Fruit fly (Drosophila melanogaster): ENCODE measurements around the gene ScsbetaG.
A peak's percentile ranks its signal among the peaks of the same experiment; 100 is the strongest.

Gene ScsbetaG

dm6 chr3L:5571051-5571450 is 7.6 kb upstream of the ScsbetaG start:
- peak; percentile 31; the same call in 1 of the 2 replicates for TF ChIP-seq Drgx (GFP tag; IDR thresholded peaks at IDR 0.05)
- TF ChIP-seq Pdp1 (GFP tag; optimal IDR thresholded peaks at IDR 0.05): peak in 1 of 2 experiments; percentile 75
- TF ChIP-seq chinmo (GFP tag; IDR thresholded peaks at IDR 0.05; ENCODE audit: partially characterized antibody): 0 out of 4 replicates have a peak, but pooled peaks have one; percentile 39
- 0 out of 2 replicates have a peak, but pooled peaks have one; percentile 10 for TF ChIP-seq CG9932 (GFP tag; IDR thresholded peaks at IDR 0.05)
- TF ChIP-seq NC2β (GFP tag; optimal IDR thresholded peaks at IDR 0.05): no peak
- no peak for TF ChIP-seq CG2116 (GFP tag; optimal IDR thresholded peaks at IDR 0.05)
- TF ChIP-seq CG2889 (GFP tag; IDR thresholded peaks at IDR 0.05): 0 out of 3 replicates have a peak, but pooled peaks have one; percentile 17
- no peak for TF ChIP-seq CG34224 (GFP tag; IDR thresholded peaks at IDR 0.05; ENCODE audit: partially characterized antibody)

dm6 chr3L:5569724-5570123 is 6.2 kb upstream of the ScsbetaG start:
- no peak for TF ChIP-seq CG8290 (GFP tag; optimal IDR thresholded peaks at IDR 0.05)
- TF ChIP-seq CG8290 (tag; optimal IDR thresholded peaks at IDR 0.05): peak in 1 of 2 experiments; percentile 24
- no peak for TF ChIP-seq ac (GFP tag; optimal IDR thresholded peaks at IDR 0.05)
- TF ChIP-seq gro (GFP tag; optimal IDR thresholded peaks at IDR 0.05): peak; percentile 20
- no peak for TF ChIP-seq H15 (GFP tag; IDR thresholded peaks at IDR 0.05)
- TF ChIP-seq usp (GFP tag; optimal IDR thresholded peaks at IDR 0.05): no peak
- no peak for TF ChIP-seq cad (GFP tag; optimal IDR thresholded peaks at IDR 0.05)
- TF ChIP-seq dpn (GFP tag; optimal IDR thresholded peaks at IDR 0.05): no peak
- peak; percentile 29 for TF ChIP-seq mirr (GFP tag; optimal IDR thresholded peaks at IDR 0.05)
- TF ChIP-seq CG12769 (tag; optimal IDR thresholded peaks at IDR 0.05): peak; percentile 88
- TF ChIP-seq CG11695 (GFP tag; IDR thresholded peaks at IDR 0.05): no peak
- no peak for TF ChIP-seq esg (GFP tag; conservative IDR thresholded peaks at IDR 0.05)
- no peak for TF ChIP-seq CG13424 (tag; optimal IDR thresholded peaks at IDR 0.05)
- no peak for TF ChIP-seq ftz-f1 (GFP tag; optimal IDR thresholded peaks at IDR 0.05)
- peak; percentile 45 for TF ChIP-seq CG10543 (GFP tag; optimal IDR thresholded peaks at IDR 0.05)
- TF ChIP-seq sug (tag; optimal IDR thresholded peaks at IDR 0.05): no peak
- TF ChIP-seq CG16815 (GFP tag; optimal IDR thresholded peaks at IDR 0.05): no peak
- peak; percentile 47 for TF ChIP-seq sens (GFP tag)
- no peak for TF ChIP-seq ab (GFP tag; optimal IDR thresholded peaks at IDR 0.05)
- peak in 1 of 2 experiments; percentile 18 for TF ChIP-seq Eip74EF (GFP tag; optimal IDR thresholded peaks at IDR 0.05)
- TF ChIP-seq CG10959 (GFP tag; IDR thresholded peaks at IDR 0.05): no peak
- peak; percentile 31 for TF ChIP-seq B-H2 (GFP tag; optimal IDR thresholded peaks at IDR 0.05)
- no peak for TF ChIP-seq CG17186 (GFP tag; optimal IDR thresholded peaks at IDR 0.05)
- peak; percentile 63 for TF ChIP-seq Deaf1 (tag; optimal IDR thresholded peaks at IDR 0.05)
- TF ChIP-seq CG6175 (GFP tag; IDR thresholded peaks at IDR 0.05): 0 out of 3 replicates have a peak, but pooled peaks have one; percentile 10
- no peak for TF ChIP-seq CG2875 (GFP tag; optimal IDR thresholded peaks at IDR 0.05)
- no peak for TF ChIP-seq CG9817 (tag; optimal IDR thresholded peaks at IDR 0.05)
- no peak for TF ChIP-seq HmgD (GFP tag; optimal IDR thresholded peaks at IDR 0.05)
- no peak for TF ChIP-seq toy (GFP tag; IDR thresholded peaks at IDR 0.05)
- TF ChIP-seq Med (GFP tag): peak; percentile 55
- TF ChIP-seq NC2α (GFP tag; optimal IDR thresholded peaks at IDR 0.05): no peak
- TF ChIP-seq Hr78 (GFP tag; optimal IDR thresholded peaks at IDR 0.05): peak in 1 of 2 experiments; percentile 4
- 0 out of 4 replicates have a peak, but pooled peaks have one; percentile 59 for TF ChIP-seq chinmo (GFP tag; IDR thresholded peaks at IDR 0.05; ENCODE audit: partially characterized antibody)
- no peak for TF ChIP-seq CoRest (tag; optimal IDR thresholded peaks at IDR 0.05)
- TF ChIP-seq oc (tag; optimal IDR thresholded peaks at IDR 0.05): no peak
- TF ChIP-seq sd (tag; optimal IDR thresholded peaks at IDR 0.05): peak; percentile 50
- no peak for TF ChIP-seq Drgx (GFP tag; IDR thresholded peaks at IDR 0.05)
- no peak for TF ChIP-seq gfzf (GFP tag; optimal IDR thresholded peaks at IDR 0.05)
- TF ChIP-seq CG13894 (tag; optimal IDR thresholded peaks at IDR 0.05): peak; percentile 38
- no peak for TF ChIP-seq Aef1 (GFP tag; IDR thresholded peaks at IDR 0.05)
- no peak for TF ChIP-seq croc (GFP tag; conservative IDR thresholded peaks at IDR 0.05)
- TF ChIP-seq repo (GFP tag; optimal IDR thresholded peaks at IDR 0.05): no peak
- no peak for TF ChIP-seq MBD-R2 (GFP tag; IDR thresholded peaks at IDR 0.05)

Data from whole organism, embryonic.